Worm (Caenorhabditis elegans): ENCODE data around the gene fbxb-75.

fbxb-75 gene

ce11 chrIV:4454330-4455173 is 13.6 kb upstream of the fbxb-75 start, which contains the start of gene R08C7.11 (continued):
- TF ChIP-seq nhr-12 (tag; optimal IDR thresholded peaks at IDR 0.05): no peak
- TF ChIP-seq nhr-23 (tag; optimal IDR thresholded peaks at IDR 0.05): no peak
- TF ChIP-seq ztf-1 (GFP tag; conservative IDR thresholded peaks at IDR 0.05): no peak
- TF ChIP-seq nhr-6 (tag; optimal IDR thresholded peaks at IDR 0.05): no peak
- no peak for TF ChIP-seq R02D3.7 (tag; optimal IDR thresholded peaks at IDR 0.05)
- peak; percentile 29 for TF ChIP-seq sma-3 (GFP tag; optimal IDR thresholded peaks at IDR 0.05)
- TF ChIP-seq nhr-21 (tag; optimal IDR thresholded peaks at IDR 0.05): no peak
- TF ChIP-seq ztf-11 (tag; optimal IDR thresholded peaks at IDR 0.05): no peak
- no peak for TF ChIP-seq nhr-10 (tag; optimal IDR thresholded peaks at IDR 0.05)
- peak; percentile 34 for TF ChIP-seq ceh-16 (tag; optimal IDR thresholded peaks at IDR 0.05)
- no peak for TF ChIP-seq unc-55 (GFP tag; optimal IDR thresholded peaks at IDR 0.05)
- TF ChIP-seq nhr-129 (tag; optimal IDR thresholded peaks at IDR 0.05): peak; percentile 53
- no peak for TF ChIP-seq sem-4 (tag; optimal IDR thresholded peaks at IDR 0.05)

ce11 chrIV:4451576-4451975 is 10.6 kb upstream of the fbxb-75 start, which contains the start of gene R08C7.1:
Gene R08C7.1 (plus strand): TSS chrIV:4451876.
- no peak for TF ChIP-seq sma-3 (GFP tag; optimal IDR thresholded peaks at IDR 0.05)
- TF ChIP-seq sma-9 (GFP tag; optimal IDR thresholded peaks at IDR 0.05): no peak
- no peak for TF ChIP-seq sma-9 (tag; optimal IDR thresholded peaks at IDR 0.05)
- TF ChIP-seq ceh-16 (tag; optimal IDR thresholded peaks at IDR 0.05): no peak
- TF ChIP-seq sem-4 (tag; optimal IDR thresholded peaks at IDR 0.05): no peak
- TF ChIP-seq egl-27 (tag; optimal IDR thresholded peaks at IDR 0.05): no peak
- TF ChIP-seq ztf-1 (GFP tag; conservative IDR thresholded peaks at IDR 0.05): no peak
- no peak for TF ChIP-seq nhr-237 (tag; optimal IDR thresholded peaks at IDR 0.05)
- TF ChIP-seq mab-5 (tag; optimal IDR thresholded peaks at IDR 0.05): no peak
- no peak for TF ChIP-seq nhr-77 (tag; optimal IDR thresholded peaks at IDR 0.05)
- no peak for TF ChIP-seq mbf-1 (tag; optimal IDR thresholded peaks at IDR 0.05)
- no peak for TF ChIP-seq nhr-25 (tag; optimal IDR thresholded peaks at IDR 0.05)

ce11 chrIV:4449843-4450242 is 8.9 kb upstream of the fbxb-75 start:
- TF ChIP-seq fos-1 (tag; optimal IDR thresholded peaks at IDR 0.05): peak; percentile 34
- TF ChIP-seq sma-3 (GFP tag; optimal IDR thresholded peaks at IDR 0.05): peak; percentile 60
- peak; percentile 31 for TF ChIP-seq crh-2 (tag; optimal IDR thresholded peaks at IDR 0.05)
- no peak for TF ChIP-seq dmd-4 (tag; optimal IDR thresholded peaks at IDR 0.05)
- no peak for TF ChIP-seq blmp-1 (tag; optimal IDR thresholded peaks at IDR 0.05; ENCODE audit: insufficient read depth)
- TF ChIP-seq ztf-4 (tag; optimal IDR thresholded peaks at IDR 0.05): no peak
- TF ChIP-seq F13H6.1 (tag; optimal IDR thresholded peaks at IDR 0.05): peak; percentile 31
- peak; percentile 13 for TF ChIP-seq gmeb-1 (tag; optimal IDR thresholded peaks at IDR 0.05)
- no peak for TF ChIP-seq nhr-23 (tag; optimal IDR thresholded peaks at IDR 0.05)
- TF ChIP-seq sma-9 (GFP tag; optimal IDR thresholded peaks at IDR 0.05): peak; percentile 62
- no peak for TF ChIP-seq sma-9 (tag; optimal IDR thresholded peaks at IDR 0.05)
- no peak for TF ChIP-seq nhr-6 (tag; optimal IDR thresholded peaks at IDR 0.05)

- TF ChIP-seq blmp-1 (tag; optimal IDR thresholded peaks at IDR 0.05; ENCODE audit: insufficient read depth) (no peak), crh-2 (tag; optimal IDR thresholded peaks at IDR 0.05) (no peak), nhr-10 (tag; optimal IDR thresholded peaks at IDR 0.05) (no peak), mdl-1 (tag; optimal IDR thresholded peaks at IDR 0.05) (no peak), nhr-21 (tag; optimal IDR thresholded peaks at IDR 0.05) (no peak)
These were observed 8.5 kb upstream of the fbxb-75 start, which contains the start of gene R08C7.12 for ce11 chrIV:4449439-4449838. Gene R08C7.12 (plus strand): TSS chrIV:4449739.

ce11 chrIV:4448343-4448742 is 7.4 kb upstream of the fbxb-75 start:
- TF ChIP-seq unc-62 (GFP tag; optimal IDR thresholded peaks at IDR 0.05): no peak
- no peak for TF ChIP-seq skn-1 (tag; optimal IDR thresholded peaks at IDR 0.05)
- TF ChIP-seq ztf-1 (GFP tag; conservative IDR thresholded peaks at IDR 0.05): no peak
- TF ChIP-seq crh-2 (tag; optimal IDR thresholded peaks at IDR 0.05): no peak
- no peak for TF ChIP-seq mdl-1 (tag; optimal IDR thresholded peaks at IDR 0.05)
- TF ChIP-seq nhr-10 (tag; optimal IDR thresholded peaks at IDR 0.05): no peak
- TF ChIP-seq lin-11 (tag; optimal IDR thresholded peaks at IDR 0.05): no peak
- TF ChIP-seq ceh-82 (tag; optimal IDR thresholded peaks at IDR 0.05): no peak
- TF ChIP-seq sem-4 (tag; optimal IDR thresholded peaks at IDR 0.05): no peak
- no peak for TF ChIP-seq fos-1 (tag; optimal IDR thresholded peaks at IDR 0.05)
- no peak for TF ChIP-seq sma-3 (GFP tag; optimal IDR thresholded peaks at IDR 0.05)
- no peak for TF ChIP-seq egl-27 (tag; optimal IDR thresholded peaks at IDR 0.05)
- no peak for TF ChIP-seq unc-39 (tag; optimal IDR thresholded peaks at IDR 0.05)
- TF ChIP-seq snpc-4 (tag; optimal IDR thresholded peaks at IDR 0.05): no peak

Measured in whole organism, L2 larva.